Worm (Caenorhabditis elegans): ENCODE results near the gene nhr-131.

nhr-131 gene

DNA sequence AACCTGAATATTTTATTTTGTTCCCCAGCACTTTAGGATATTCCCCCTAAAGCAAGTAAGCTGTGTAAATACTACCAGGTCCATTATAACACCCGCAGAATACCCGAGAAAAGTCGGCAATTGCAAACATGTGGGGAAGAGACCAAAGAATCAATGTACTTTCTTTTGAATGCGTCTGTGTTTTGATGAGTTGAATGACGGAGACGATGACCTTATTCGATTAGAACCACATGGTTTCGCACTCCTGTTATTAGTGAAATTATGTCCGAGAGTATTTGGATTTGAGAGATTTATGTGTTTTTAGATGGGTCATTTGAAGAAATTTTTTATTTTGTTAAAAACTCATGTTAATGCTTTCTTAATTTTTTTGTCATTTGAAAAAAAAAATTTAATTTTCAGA lies 28.8 kb upstream of the nhr-131 start:
- no peak for TF ChIP-seq C06A6.2 (GFP tag; conservative IDR thresholded peaks at IDR 0.05)
- no peak for TF ChIP-seq D2030.7 (GFP tag; IDR thresholded peaks at IDR 0.05)
- TF ChIP-seq dpff-1 (tag; optimal IDR thresholded peaks at IDR 0.05): no peak
- no peak for TF ChIP-seq F52B5.7 (tag; optimal IDR thresholded peaks at IDR 0.05)
- no peak for TF ChIP-seq zim-3 (tag; optimal IDR thresholded peaks at IDR 0.05)
- TF ChIP-seq snpc-1.3 (tag; optimal IDR thresholded peaks at IDR 0.05; ENCODE audit: insufficient read depth): no peak
- TF ChIP-seq hlh-26 (GFP tag; conservative IDR thresholded peaks at IDR 0.05): no peak
- no peak for TF ChIP-seq ekl-4 (GFP tag; IDR thresholded peaks at IDR 0.05)
- TF ChIP-seq ceh-58 (GFP tag; IDR thresholded peaks at IDR 0.05): no peak
- no peak for TF ChIP-seq snpc-4 (GFP tag; optimal IDR thresholded peaks at IDR 0.05)
- TF ChIP-seq snpc-4 (tag; optimal IDR thresholded peaks at IDR 0.05): no peak
- TF ChIP-seq nhr-27 (tag; optimal IDR thresholded peaks at IDR 0.05): no peak
- TF ChIP-seq die-1 (tag; optimal IDR thresholded peaks at IDR 0.05): no peak
- no peak for TF ChIP-seq lir-1 (GFP tag; conservative IDR thresholded peaks at IDR 0.05)
- no peak for TF ChIP-seq cebp-1 (GFP tag; IDR thresholded peaks at IDR 0.05)
- no peak for TF ChIP-seq cebp-1 (tag; optimal IDR thresholded peaks at IDR 0.05)
- no peak for TF ChIP-seq rec-8 (tag; optimal IDR thresholded peaks at IDR 0.05)
- TF ChIP-seq bed-1 (GFP tag; IDR thresholded peaks at IDR 0.05): no peak
- no peak for TF ChIP-seq ztf-22 (GFP tag; optimal IDR thresholded peaks at IDR 0.05)
- TF ChIP-seq rcor-1 (GFP tag; IDR thresholded peaks at IDR 0.05): no peak

DNA sequence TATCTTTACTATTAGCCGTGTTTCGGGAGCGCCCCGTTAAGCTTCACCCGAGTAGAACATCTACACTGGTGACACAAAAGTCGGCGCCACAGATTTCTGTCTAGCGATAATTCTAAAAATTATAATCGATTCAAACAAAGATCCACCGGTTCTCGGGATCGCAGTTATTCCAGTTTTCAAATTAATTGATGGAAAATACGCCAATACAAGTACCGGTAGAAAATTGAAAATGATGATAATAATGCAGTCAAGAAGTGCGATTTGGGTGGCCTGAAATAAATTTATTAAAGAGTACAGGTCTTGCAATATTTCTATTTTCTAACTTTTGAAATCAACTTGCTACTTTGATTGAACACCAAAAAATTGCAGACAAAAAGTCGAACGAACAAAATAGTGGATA lies 26.7 kb upstream of the nhr-131 start:
- TF ChIP-seq Y56A3A.18 (GFP tag; IDR thresholded peaks at IDR 0.05): no peak
- no peak for TF ChIP-seq T07F8.4 (tag; optimal IDR thresholded peaks at IDR 0.05)
- TF ChIP-seq hsf-1 (GFP tag; IDR thresholded peaks at IDR 0.05): no peak
- TF ChIP-seq ceh-27 (GFP tag; optimal IDR thresholded peaks at IDR 0.05): no peak
- TF ChIP-seq dpff-1 (tag; optimal IDR thresholded peaks at IDR 0.05): no peak
- no peak for TF ChIP-seq lin-40 (tag; optimal IDR thresholded peaks at IDR 0.05)
- no peak for TF ChIP-seq F22D6.2 (tag; optimal IDR thresholded peaks at IDR 0.05)
- no peak for TF ChIP-seq hrde-1 (tag; optimal IDR thresholded peaks at IDR 0.05; ENCODE audit: borderline replicate concordance)
- no peak for TF ChIP-seq mes-4 (tag; optimal IDR thresholded peaks at IDR 0.05)
- TF ChIP-seq K11D2.4 (GFP tag; IDR thresholded peaks at IDR 0.05): no peak
- TF ChIP-seq dpl-1 (GFP tag; optimal IDR thresholded peaks at IDR 0.05): no peak
- TF ChIP-seq lir-1 (GFP tag; conservative IDR thresholded peaks at IDR 0.05): no peak
- no peak for TF ChIP-seq nhr-90 (tag; optimal IDR thresholded peaks at IDR 0.05)
- no peak for TF ChIP-seq Y67H2A.10 (GFP tag; conservative IDR thresholded peaks at IDR 0.05)
- no peak for TF ChIP-seq athp-1 (tag; optimal IDR thresholded peaks at IDR 0.05)
- no peak for TF ChIP-seq hlh-26 (GFP tag; conservative IDR thresholded peaks at IDR 0.05)
- TF ChIP-seq aptf-2 (GFP tag; conservative IDR thresholded peaks at IDR 0.05): no peak

DNA sequence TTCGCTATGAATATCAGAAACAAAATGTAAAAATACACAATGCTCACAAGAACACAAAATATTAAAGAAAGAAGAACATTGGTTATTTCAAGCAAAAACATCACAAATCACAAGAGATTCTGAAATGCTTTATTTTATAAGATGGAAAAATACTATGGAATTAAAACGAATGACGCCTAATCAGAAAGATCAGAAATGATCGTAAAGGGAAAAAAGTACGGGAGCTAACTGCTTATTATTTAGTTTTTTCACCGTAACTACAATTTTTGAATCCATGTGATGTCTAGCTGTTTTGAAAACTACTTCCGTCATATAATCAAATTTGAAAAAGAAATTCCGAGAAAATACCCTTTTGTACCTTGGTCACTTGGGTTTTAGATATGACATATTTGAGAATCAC lies 25.7 kb upstream of the nhr-131 start, which contains the start of gene srbc-57:
Gene srbc-57 (minus strand): TSS at position 101 of the 400 bp plus-strand sequence.
- no peak for TF ChIP-seq snpc-1.3 (tag; optimal IDR thresholded peaks at IDR 0.05; ENCODE audit: insufficient read depth)
- TF ChIP-seq ztf-26 (tag; optimal IDR thresholded peaks at IDR 0.05): no peak
- no peak for TF ChIP-seq Y95B8A.8 (GFP tag; IDR thresholded peaks at IDR 0.05)
- TF ChIP-seq athp-1 (tag; optimal IDR thresholded peaks at IDR 0.05): no peak
- TF ChIP-seq B0035.1 (tag; optimal IDR thresholded peaks at IDR 0.05): no peak
